Fruit fly (Drosophila melanogaster) whole organism, wandering third instar larva: ENCODE results near the gene Shawn.

Experiments used
- Abd-B ChIP-seq: fragments of >200 bp; optimal IDR thresholded peaks from 2 replicates; lab custom pipeline; 2017; ENCODE audit warnings: missing biosample characterization, missing genetic modification characterization
- CG32264 ChIP-seq: fragments of 200-800 bp; sonication (Bioruptor generic); optimal IDR thresholded peaks from 2 replicates; lab custom pipeline; 2016; ENCODE audit warnings: missing biosample characterization, missing genetic modification characterization
- CG9705 ChIP-seq: fragments of 200-800 bp; sonication (Bioruptor generic); optimal IDR thresholded peaks from 2 replicates; lab custom pipeline; 2018; ENCODE audit warnings: missing biosample characterization, mild to moderate bottlenecking, missing genetic modification characterization
- CrebA ChIP-seq: fragments of 200-800 bp; sonication (Bioruptor generic); optimal IDR thresholded peaks from 2 replicates; lab custom pipeline; 2016; ENCODE audit warnings: missing biosample characterization, mild to moderate bottlenecking, missing genetic modification characterization, borderline replicate concordance
- Dfd ChIP-seq: fragments of >200 bp; optimal IDR thresholded peaks from 2 replicates; lab custom pipeline; 2017; ENCODE audit warnings: missing biosample characterization, missing genetic modification characterization
- Dif ChIP-seq: fragments of 200-275, 200-300 bp; sonication (Bioruptor generic); optimal IDR thresholded peaks from 2 replicates; lab custom pipeline; 2018; ENCODE audit warnings: missing biosample characterization, missing genetic modification characterization; ENCODE audit not compliant: partially characterized antibody
- GATAd ChIP-seq: sonication (Bioruptor generic); optimal IDR thresholded peaks from 2 replicates; lab custom pipeline; 2016; ENCODE audit warnings: missing biosample characterization, missing genetic modification characterization
- HLH106 ChIP-seq: fragments of 200-800 bp; optimal IDR thresholded peaks from 3 replicates; lab custom pipeline; 2019; ENCODE audit warnings: missing biosample characterization, mild to moderate bottlenecking, missing genetic modification characterization, moderate library complexity
- Hnf4 ChIP-seq: fragments of 200-800 bp; sonication (Bioruptor generic); optimal IDR thresholded peaks from 2 replicates; lab custom pipeline; 2016; ENCODE audit warnings: missing biosample characterization, mild to moderate bottlenecking, missing genetic modification characterization
- Hr78 ChIP-seq: fragments of >200 bp; optimal IDR thresholded peaks from 2 replicates; lab custom pipeline; 2017; ENCODE audit warnings: missing biosample characterization, missing genetic modification characterization
- Hr83 ChIP-seq: fragments of 200-300 bp; sonication (Bioruptor generic); optimal IDR thresholded peaks from 2 replicates; lab custom pipeline; 2016; ENCODE audit warnings: missing biosample characterization, mild to moderate bottlenecking, missing genetic modification characterization, moderate library complexity; ENCODE audit not compliant: poor library complexity, severe bottlenecking
- Jra ChIP-seq: sonication (Bioruptor generic); optimal IDR thresholded peaks from 2 replicates; lab custom pipeline; 2016; ENCODE audit warnings: missing biosample characterization, missing genetic modification characterization
- Mio ChIP-seq: sonication (Bioruptor generic); optimal IDR thresholded peaks from 2 replicates; lab custom pipeline; 2016; ENCODE audit warnings: missing biosample characterization, missing genetic modification characterization
- Myc ChIP-seq: fragments of >200 bp; optimal IDR thresholded peaks from 2 replicates; lab custom pipeline; 2017
- N ChIP-seq: fragments of >200 bp; optimal IDR thresholded peaks from 2 replicates; lab custom pipeline; 2018; ENCODE audit warnings: missing biosample characterization, missing external identifiers, missing genetic modification characterization
- OdsH ChIP-seq: fragments of 200-800 bp; sonication (Bioruptor generic); optimal IDR thresholded peaks from 2 replicates; lab custom pipeline; 2016; ENCODE audit warnings: missing biosample characterization, mild to moderate bottlenecking, missing genetic modification characterization
- Rel ChIP-seq, 2 experiments: fragments of 200-800 bp; sonication (Bioruptor generic) in 1 of 2; optimal IDR thresholded peaks; 2 replicates in 1 of 2; 3 replicates in 1 of 2; lab custom pipeline; 2016 to 2019; ENCODE audit warnings: mild to moderate bottlenecking in 2 of 2, missing biosample characterization in 2 of 2, missing genetic modification characterization in 2 of 2, moderate library complexity in 1 of 2
- Sp1 ChIP-seq: fragments of 200-800 bp; sonication (Bioruptor generic); optimal IDR thresholded peaks from 3 replicates; lab custom pipeline; 2019; ENCODE audit warnings: missing biosample characterization, mild to moderate bottlenecking, missing genetic modification characterization, moderate library complexity
- Vsx2 ChIP-seq: fragments of 200-300, 225-300 bp; sonication (Bioruptor generic); optimal IDR thresholded peaks from 2 replicates; lab custom pipeline; 2018; ENCODE audit warnings: missing biosample characterization, missing genetic modification characterization; ENCODE audit not compliant: partially characterized antibody
- br ChIP-seq: fragments of 200-800 bp; sonication (Bioruptor generic); optimal IDR thresholded peaks from 2 replicates; lab custom pipeline; 2016; ENCODE audit warnings: missing biosample characterization, missing genetic modification characterization
- brk ChIP-seq: fragments of 200-800 bp; sonication (Bioruptor generic); optimal IDR thresholded peaks from 2 replicates; lab custom pipeline; 2016; ENCODE audit warnings: missing biosample characterization, mild to moderate bottlenecking, missing genetic modification characterization
- dl ChIP-seq, 2 experiments: fragments of 175-275, 200-275 bp in 1 of 2; fragments of 200-275 bp in 1 of 2; sonication (Bioruptor generic); optimal IDR thresholded peaks; lab custom pipeline; 2018; ENCODE audit warnings: mild to moderate bottlenecking in 2 of 2, missing biosample characterization in 2 of 2, missing genetic modification characterization in 2 of 2, moderate library complexity in 2 of 2; ENCODE audit not compliant: partially characterized antibody in 2 of 2, insufficient read depth in 1 of 2
- dmrt93B ChIP-seq: fragments of 200-800 bp; sonication (Bioruptor generic); optimal IDR thresholded peaks from 2 replicates; lab custom pipeline; 2018; ENCODE audit warnings: missing biosample characterization, mild to moderate bottlenecking, missing genetic modification characterization
- dsf ChIP-seq: sonication (Bioruptor generic); optimal IDR thresholded peaks from 2 replicates; lab custom pipeline; 2016; ENCODE audit warnings: missing biosample characterization, missing genetic modification characterization, borderline replicate concordance
- ey ChIP-seq: fragments of 200-800 bp; sonication (Bioruptor generic); optimal IDR thresholded peaks from 2 replicates; lab custom pipeline; 2016; ENCODE audit warnings: missing biosample characterization, missing genetic modification characterization
- foxo ChIP-seq, 2 experiments: fragments of 200-800 bp; sonication (Bioruptor generic); optimal IDR thresholded peaks; 2 replicates in 1 of 2; 3 replicates in 1 of 2; lab custom pipeline; 2016 to 2017; ENCODE audit warnings: missing biosample characterization in 2 of 2, missing genetic modification characterization in 2 of 2
- fru ChIP-seq: fragments of 200-800 bp; sonication (Bioruptor generic); optimal IDR thresholded peaks from 3 replicates; lab custom pipeline; 2016; ENCODE audit warnings: missing biosample characterization, mild to moderate bottlenecking, missing genetic modification characterization
- h ChIP-seq: fragments of 200-800 bp; sonication (Bioruptor generic); optimal IDR thresholded peaks from 3 replicates; lab custom pipeline; 2016; ENCODE audit warnings: missing biosample characterization, mild to moderate bottlenecking, missing genetic modification characterization
- jim ChIP-seq: fragments of 175-275, 200-325 bp; sonication (Bioruptor generic); optimal IDR thresholded peaks from 2 replicates; lab custom pipeline; 2016; ENCODE audit warnings: missing biosample characterization, mild to moderate bottlenecking, missing genetic modification characterization
- lola ChIP-seq: fragments of >200 bp; optimal IDR thresholded peaks from 2 replicates; lab custom pipeline; 2017; ENCODE audit warnings: missing biosample characterization, missing genetic modification characterization
- pan ChIP-seq: fragments of >200 bp; optimal IDR thresholded peaks from 2 replicates; lab custom pipeline; 2017
- psq ChIP-seq: fragments of 200-800 bp; sonication (Bioruptor generic); optimal IDR thresholded peaks from 3 replicates; lab custom pipeline; 2017; ENCODE audit warnings: missing biosample characterization, mild to moderate bottlenecking, missing genetic modification characterization, moderate library complexity
- rgr ChIP-seq: fragments of 200-800 bp; sonication (Bioruptor generic); optimal IDR thresholded peaks from 3 replicates; lab custom pipeline; 2016; ENCODE audit warnings: missing biosample characterization, mild to moderate bottlenecking, missing genetic modification characterization
- sage ChIP-seq: fragments of 200-800 bp; sonication (Bioruptor generic); optimal IDR thresholded peaks from 2 replicates; lab custom pipeline; 2016; ENCODE audit warnings: missing biosample characterization, mild to moderate bottlenecking, missing genetic modification characterization
- sv ChIP-seq: fragments of 200-800 bp; sonication (Bioruptor generic); optimal IDR thresholded peaks from 3 replicates; lab custom pipeline; 2016; ENCODE audit warnings: missing biosample characterization, missing genetic modification characterization
- tai ChIP-seq: sonication (Bioruptor generic); optimal IDR thresholded peaks from 2 replicates; lab custom pipeline; 2016; ENCODE audit warnings: missing biosample characterization, missing genetic modification characterization
- usp ChIP-seq: fragments of >200 bp; optimal IDR thresholded peaks from 2 replicates; lab custom pipeline; 2017; ENCODE audit warnings: missing biosample characterization, missing genetic modification characterization
- woc ChIP-seq: sonication (Bioruptor generic); optimal IDR thresholded peaks from 2 replicates; lab custom pipeline; 2016; ENCODE audit warnings: missing biosample characterization, mild to moderate bottlenecking, missing genetic modification characterization

The Shawn gene

DNA sequence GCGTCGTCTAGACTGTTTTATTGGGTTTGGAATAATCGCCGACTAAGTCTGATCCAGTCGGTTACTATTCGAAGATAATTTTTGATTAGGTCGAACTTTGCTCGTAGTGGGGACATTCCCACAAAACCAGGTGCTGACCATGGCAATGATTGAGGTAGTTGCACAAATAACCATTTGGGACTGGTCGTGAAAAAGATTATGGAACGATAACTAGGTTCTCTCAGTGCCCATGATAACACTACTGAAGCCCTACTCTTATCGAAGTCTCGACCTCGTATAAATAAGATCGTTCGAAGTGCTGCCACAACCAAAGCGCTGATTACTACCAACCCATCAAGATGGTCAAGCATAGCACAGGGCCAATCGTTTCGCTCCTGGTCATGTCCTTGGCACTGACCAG lies 19.0 kb upstream of the Shawn start, which contains the start of gene CG14205:
Gene CG14205 (plus strand): TSS at position 301 of the 400 bp plus-strand sequence.
- TF ChIP-seq brk (GFP tag; lab: Kevin White, UChicago), result no peak
- no peak for TF ChIP-seq fru (GFP tag; lab: Kevin White, UChicago)
- TF ChIP-seq N (GFP tag; lab: Kevin White, UChicago), result no peak
- TF ChIP-seq sage, result no peak
- TF ChIP-seq OdsH (GFP tag; lab: Kevin White, UChicago), result no peak
- TF ChIP-seq h (GFP tag; lab: Kevin White, UChicago), result no peak
- TF ChIP-seq Hr78 (GFP tag; lab: Kevin White, UChicago), result no peak
- no peak for TF ChIP-seq Hr83 (GFP tag; lab: Kevin White, UChicago)

DNA sequence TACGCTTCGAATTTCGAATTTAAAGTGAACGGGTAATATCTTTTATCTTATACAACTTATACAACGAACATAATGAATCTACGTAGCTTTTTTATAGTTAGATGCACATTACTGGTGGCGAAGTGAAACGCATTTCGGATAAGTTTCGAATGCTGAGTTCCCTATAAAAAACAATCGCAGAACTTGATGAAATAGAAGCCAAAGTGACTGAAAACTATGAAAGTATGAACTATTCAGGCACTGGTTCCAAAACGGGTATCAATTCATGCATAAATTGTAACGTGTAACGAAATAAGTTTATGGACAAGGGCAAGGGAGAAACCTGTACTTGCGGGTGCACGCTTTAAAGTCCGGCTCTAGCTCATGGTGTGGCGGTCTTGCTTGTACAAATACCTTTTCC lies 15.5 kb upstream of the Shawn start:
- no peak for TF ChIP-seq jim (GFP tag; lab: Kevin White, UChicago)

DNA sequence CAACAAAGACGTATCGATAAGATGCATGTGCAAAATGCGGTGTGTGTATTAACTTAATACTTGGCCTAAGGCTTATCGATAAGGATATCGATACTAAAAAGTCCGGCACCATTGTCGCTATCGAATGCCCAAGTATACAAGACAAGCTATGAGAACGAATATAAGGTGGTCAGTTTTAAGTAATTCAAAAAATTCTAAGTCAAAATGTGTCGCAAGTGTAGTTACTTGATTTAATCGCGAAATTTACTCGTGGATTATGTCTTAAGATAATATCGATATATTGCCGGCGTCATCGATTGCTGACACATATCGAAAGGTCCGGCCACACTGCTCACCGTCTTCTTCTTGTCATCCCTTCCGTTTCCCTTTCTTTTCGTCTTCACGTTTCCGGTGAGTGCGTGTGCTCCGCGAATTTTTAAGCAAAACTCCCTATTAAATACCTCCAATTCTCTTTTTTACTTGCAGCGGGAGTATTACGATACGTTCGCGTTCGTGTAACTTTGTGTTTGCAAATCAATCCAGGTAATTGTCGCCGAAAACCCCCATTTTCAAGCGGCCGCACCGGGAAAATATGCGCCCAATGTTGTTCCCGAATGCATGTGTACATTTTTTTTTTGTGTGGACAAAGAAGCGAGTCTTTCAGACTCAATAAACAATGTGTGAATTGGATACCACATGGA lies 13.5 kb upstream of the Shawn start, which contains the start of gene RpS10b:
Gene RpS10b (plus strand): TSS at position 348 of the 680 bp plus-strand sequence.
- TF ChIP-seq Myc (lab: Kevin White, UChicago), result peak; percentile 43
- no peak for TF ChIP-seq Vsx2 (GFP tag; lab: Kevin White, UChicago)
- TF ChIP-seq dsf (GFP tag; lab: Kevin White, UChicago), result peak; percentile 38
- peak; percentile 61 for TF ChIP-seq woc (GFP tag; lab: Kevin White, UChicago)
- peak; percentile 86 for TF ChIP-seq h (GFP tag; lab: Kevin White, UChicago)
- TF ChIP-seq brk (GFP tag; lab: Kevin White, UChicago), result peak; percentile 36
- TF ChIP-seq br (GFP tag; lab: Kevin White, UChicago), result peak; percentile 86
- TF ChIP-seq sv (GFP tag; lab: Kevin White, UChicago), result peak; percentile 58
- no peak for TF ChIP-seq Dfd (GFP tag; lab: Kevin White, UChicago)
- TF ChIP-seq CG32264 (GFP tag; lab: Kevin White, UChicago), result peak; percentile 40
- TF ChIP-seq jim (GFP tag; lab: Kevin White, UChicago), result no peak
- no peak for TF ChIP-seq Abd-B (GFP tag; lab: Kevin White, UChicago)
- no peak for TF ChIP-seq dl (GFP tag; optimal IDR thresholded peaks at IDR 0.05; lab: Kevin White, UChicago; ENCODE audit: insufficient read depth in 1 of 2, partially characterized antibody in 2 of 2)
- TF ChIP-seq pan (lab: Kevin White, UChicago), result no peak
- peak; percentile 79 for TF ChIP-seq OdsH (GFP tag; lab: Kevin White, UChicago)
- TF ChIP-seq N (GFP tag; lab: Kevin White, UChicago), result no peak
- peak in 1 of 2 experiments; percentile 49 for TF ChIP-seq foxo (GFP tag; optimal IDR thresholded peaks at IDR 0.05; lab: Kevin White, UChicago)
- TF ChIP-seq Jra (GFP tag; lab: Kevin White, UChicago), result peak; percentile 63
- TF ChIP-seq CG9705 (GFP tag; lab: Kevin White, UChicago), result peak; percentile 92
- no peak for TF ChIP-seq Dif (GFP tag; lab: Kevin White, UChicago)
- TF ChIP-seq tai (GFP tag; lab: Kevin White, UChicago), result no peak
- TF ChIP-seq dmrt93B (GFP tag; lab: Kevin White, UChicago), result peak; percentile 94
- peak; percentile 88 for TF ChIP-seq rgr (GFP tag; lab: Kevin White, UChicago)
- TF ChIP-seq lola (GFP tag; lab: Kevin White, UChicago), result no peak
- TF ChIP-seq Sp1 (GFP tag; lab: Kevin White, UChicago), result peak; percentile 90
- peak; percentile 52 for TF ChIP-seq Mio (GFP tag; lab: Kevin White, UChicago)
- no peak for TF ChIP-seq CrebA
- TF ChIP-seq psq (GFP tag; lab: Kevin White, UChicago), result peak; percentile 66
- no peak for TF ChIP-seq sage
- TF ChIP-seq fru (GFP tag; lab: Kevin White, UChicago), result peak; percentile 65
- TF ChIP-seq Hnf4 (GFP tag; lab: Kevin White, UChicago), result peak; percentile 70
- peak; percentile 60 for TF ChIP-seq ey (GFP tag; lab: Kevin White, UChicago)
- TF ChIP-seq GATAd (GFP tag; lab: Kevin White, UChicago), result peak; percentile 3
- peak; percentile 73 for TF ChIP-seq HLH106 (tag; lab: Kevin White, UChicago)
- peak; percentile 23 for TF ChIP-seq Rel (GFP tag; optimal IDR thresholded peaks at IDR 0.05; lab: Kevin White, UChicago)
- TF ChIP-seq Rel (tag; optimal IDR thresholded peaks at IDR 0.05; lab: Kevin White, UChicago), result peak; percentile 65
- TF ChIP-seq usp, result no peak
- TF ChIP-seq Hr83 (GFP tag; lab: Kevin White, UChicago), result peak; percentile 78
- no peak for TF ChIP-seq Hr78 (GFP tag; lab: Kevin White, UChicago)
